Worm (Caenorhabditis elegans): ENCODE results near the gene Y37E11AL.9.

Y37E11AL.9 gene

DNA sequence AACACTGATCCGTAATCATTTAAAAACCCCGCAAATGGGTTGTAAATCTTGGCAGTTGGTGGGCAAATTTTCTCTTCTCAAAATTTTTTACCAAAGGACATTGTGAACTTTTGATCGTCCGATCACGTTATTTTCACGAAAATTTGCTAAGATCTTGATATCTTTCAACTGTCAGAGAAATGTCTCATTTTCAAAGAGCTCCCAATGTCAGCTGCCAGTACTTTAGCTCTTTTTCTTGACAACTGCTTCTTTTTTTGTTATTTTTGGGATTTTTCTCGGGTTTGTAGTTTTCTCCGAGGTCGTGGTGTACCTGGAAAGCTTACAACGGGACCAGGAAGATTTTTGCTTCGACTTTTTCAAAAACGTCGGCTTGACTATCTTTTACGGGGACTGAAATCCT, 44.6 kb downstream of the Y37E11AL.9 start (continued):
- no peak for TF ChIP-seq fos-1 (tag; optimal IDR thresholded peaks at IDR 0.05)
- TF ChIP-seq nhr-20 (tag; optimal IDR thresholded peaks at IDR 0.05) = peak; percentile 40
- TF ChIP-seq nhr-11 (tag; optimal IDR thresholded peaks at IDR 0.05) = no peak
- no peak for TF ChIP-seq ets-5 (GFP tag; IDR thresholded peaks at IDR 0.05)
- no peak for TF ChIP-seq fkh-4 (tag; optimal IDR thresholded peaks at IDR 0.05; ENCODE audit: borderline replicate concordance)
- TF ChIP-seq isw-1 (GFP tag; IDR thresholded peaks at IDR 0.05) = no peak
- TF ChIP-seq ceh-88 (GFP tag; IDR thresholded peaks at IDR 0.05) = no peak
- no peak for TF ChIP-seq F16B12.6 (tag; optimal IDR thresholded peaks at IDR 0.05)
- peak; percentile 67 for TF ChIP-seq lin-14 (GFP tag; optimal IDR thresholded peaks at IDR 0.05)
- TF ChIP-seq unc-130 (tag; optimal IDR thresholded peaks at IDR 0.05) = peak; percentile 15
- no peak for TF ChIP-seq fkh-10 (GFP tag; optimal IDR thresholded peaks at IDR 0.05)
- no peak for TF ChIP-seq skn-1 (tag; optimal IDR thresholded peaks at IDR 0.05)
- no peak for TF ChIP-seq ztf-11 (tag; optimal IDR thresholded peaks at IDR 0.05)
- no peak for TF ChIP-seq ztf-4 (tag; optimal IDR thresholded peaks at IDR 0.05)
- no peak for TF ChIP-seq blmp-1 (tag; optimal IDR thresholded peaks at IDR 0.05)
- peak; percentile 77 for TF ChIP-seq nhr-19 (GFP tag; conservative IDR thresholded peaks at IDR 0.05)

DNA sequence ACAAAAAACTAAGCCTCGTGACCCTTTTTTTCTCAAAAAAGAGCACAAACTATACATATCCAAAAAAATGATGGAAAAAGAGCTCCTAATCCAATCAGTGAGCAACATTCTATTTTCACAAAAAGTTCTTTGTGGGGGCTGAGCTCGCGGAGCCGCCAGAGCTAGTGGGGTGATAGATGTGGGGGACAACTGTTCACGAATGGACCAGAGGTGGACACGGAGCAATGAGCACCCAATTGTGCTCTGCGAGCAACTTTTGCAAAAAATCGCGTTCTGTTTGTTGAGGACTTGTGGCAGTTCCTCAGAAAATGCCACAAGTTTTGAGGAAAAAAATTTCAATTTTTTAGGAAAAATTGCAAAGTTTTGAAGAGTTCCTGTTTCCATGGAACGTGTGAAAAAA, 45.6 kb downstream of the Y37E11AL.9 start:
- TF ChIP-seq nhr-19 (GFP tag; conservative IDR thresholded peaks at IDR 0.05) (0 out of 2 replicates have a peak, but pooled peaks have one; percentile 2), rnt-1 (tag; optimal IDR thresholded peaks at IDR 0.05) (peak; percentile 63), lin-14 (GFP tag; optimal IDR thresholded peaks at IDR 0.05) (peak; percentile 14), nhr-71 (tag; optimal IDR thresholded peaks at IDR 0.05) (peak; percentile 2), mab-9 (GFP tag; IDR thresholded peaks at IDR 0.05) (no peak)

ce11 chrIV:3654214-3654613, 46.2 kb downstream of the Y37E11AL.9 start:
- TF ChIP-seq lin-39 (tag; optimal IDR thresholded peaks at IDR 0.05) (peak; percentile 3), mep-1 (tag; optimal IDR thresholded peaks at IDR 0.05) (no peak), ceh-82 (tag; optimal IDR thresholded peaks at IDR 0.05) (peak in 1 of 3 experiments; percentile 2), unc-30 (tag; optimal IDR thresholded peaks at IDR 0.05) (no peak), unc-130 (tag; optimal IDR thresholded peaks at IDR 0.05) (peak; percentile 84), hlh-4 (tag; optimal IDR thresholded peaks at IDR 0.05) (no peak), snpc-4 (tag; optimal IDR thresholded peaks at IDR 0.05) (no peak), nhr-76 (tag; optimal IDR thresholded peaks at IDR 0.05) (no peak), mef-2 (tag; optimal IDR thresholded peaks at IDR 0.05) (peak; percentile 16), swsn-7 (tag; optimal IDR thresholded peaks at IDR 0.05) (peak; percentile 68), jun-1 (tag; optimal IDR thresholded peaks at IDR 0.05) (peak; percentile 5), ceh-90 (tag; optimal IDR thresholded peaks at IDR 0.05) (no peak), nhr-12 (tag; optimal IDR thresholded peaks at IDR 0.05) (no peak), skn-1 (tag; optimal IDR thresholded peaks at IDR 0.05) (peak; percentile 18), lsy-2 (tag; optimal IDR thresholded peaks at IDR 0.05) (peak; percentile 56 to 76), alr-1 (tag; optimal IDR thresholded peaks at IDR 0.05; ENCODE audit: borderline replicate concordance) (no peak), C34B4.2 (tag; optimal IDR thresholded peaks at IDR 0.05) (no peak), irx-1 (tag; optimal IDR thresholded peaks at IDR 0.05) (peak; percentile 29), nhr-71 (tag; optimal IDR thresholded peaks at IDR 0.05) (peak; percentile 96), fos-1 (tag; optimal IDR thresholded peaks at IDR 0.05) (no peak), lir-3 (tag; optimal IDR thresholded peaks at IDR 0.05; ENCODE audit: poor library complexity) (peak; percentile 28), ceh-8 (GFP tag; optimal IDR thresholded peaks at IDR 0.05) (no peak), elt-3 (tag; optimal IDR thresholded peaks at IDR 0.05) (peak in 2 of 6 experiments; percentile 24 to 25), blmp-1 (tag; optimal IDR thresholded peaks at IDR 0.05) (peak; percentile 74), mab-9 (GFP tag; IDR thresholded peaks at IDR 0.05) (0 out of 2 replicates have a peak, but pooled peaks have one; percentile 47), nhr-11 (tag; optimal IDR thresholded peaks at IDR 0.05) (peak; percentile 28), vab-15 (tag; optimal IDR thresholded peaks at IDR 0.05) (no peak), ces-1 (GFP tag; optimal IDR thresholded peaks at IDR 0.05) (no peak), unc-98 (GFP tag; IDR thresholded peaks at IDR 0.05) (peak; percentile 63; the same call in 1 of the 2 replicates), pax-3 (tag; optimal IDR thresholded peaks at IDR 0.05) (peak; percentile 15), zag-1 (tag; optimal IDR thresholded peaks at IDR 0.05) (no peak), efl-1 (optimal IDR thresholded peaks at IDR 0.05) (peak; percentile 11 to 39), efl-1 (GFP tag; optimal IDR thresholded peaks at IDR 0.05 in 1 of 2) (peak; percentile 2 to 86), nhr-237 (tag; optimal IDR thresholded peaks at IDR 0.05) (no peak), tlp-1 (tag; optimal IDR thresholded peaks at IDR 0.05) (no peak), mdl-1 (tag; optimal IDR thresholded peaks at IDR 0.05) (peak in 1 of 2 experiments; percentile 90), aha-1 (tag; optimal IDR thresholded peaks at IDR 0.05) (no peak), fkh-8 (tag; optimal IDR thresholded peaks at IDR 0.05) (no peak)
